Comparison of ENCODE assay signal across 5 fruit fly cellular contexts in the genomic region with DNA sequence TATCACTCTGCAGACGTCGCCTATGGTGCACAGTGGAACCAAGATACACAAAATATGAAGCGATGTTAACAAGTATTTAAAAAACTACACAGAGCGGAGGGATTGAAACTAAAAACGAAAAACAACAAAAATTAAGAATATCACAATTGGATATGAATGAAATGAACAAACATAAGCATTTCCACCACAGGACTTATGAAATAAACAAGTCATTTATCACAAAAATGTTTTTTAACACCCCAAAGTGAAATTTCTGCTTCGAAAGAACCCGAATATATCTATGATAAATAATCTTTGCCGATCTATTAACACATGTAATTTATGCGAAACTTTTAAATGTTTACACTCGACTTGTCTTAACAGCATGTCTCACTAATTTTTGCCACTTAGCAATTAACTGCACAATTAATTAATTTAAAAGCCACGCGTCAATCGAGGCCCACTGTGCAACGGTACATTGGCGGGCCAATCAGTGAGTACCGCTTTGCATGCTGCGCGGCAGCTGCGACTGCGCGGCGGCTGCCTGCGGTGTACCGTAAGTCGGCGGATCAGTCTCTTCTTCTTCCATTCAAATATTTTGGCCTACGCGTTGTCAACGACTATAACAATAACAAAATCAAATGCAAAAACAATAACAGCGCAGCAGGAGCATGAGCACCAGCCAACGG.
TF ChIP-seq lines count a peak whose summit lies in the region.

No protein-coding gene starts in this region.

- no peak for TF ChIP-seq CTCF in whole organism, embryonic (GFP tag; optimal IDR thresholded peaks at IDR 0.05; lab: Kevin White, UChicago)

TF ChIP-seq in whole organism, adult, 20 proteins besides CTCF, POLR2A, EP300 and RAD21:
- TF ChIP-seq tj (GFP tag; optimal IDR thresholded peaks at IDR 0.05; lab: Kevin White, UChicago), result no peak
- peak; percentile 15 for TF ChIP-seq CG5204 (GFP tag; optimal IDR thresholded peaks at IDR 0.05; lab: Kevin White, UChicago)
- peak; percentile 80 for TF ChIP-seq pad (GFP tag; optimal IDR thresholded peaks at IDR 0.05; lab: Kevin White, UChicago)
- TF ChIP-seq ovo (GFP tag; optimal IDR thresholded peaks at IDR 0.05; lab: Kevin White, UChicago), result peak; percentile 69

TF ChIP-seq in whole organism, embryonic, 481 proteins besides CTCF, POLR2A, EP300 and RAD21 (continues in another document):
- no peak for TF ChIP-seq CG8290 (GFP tag; optimal IDR thresholded peaks at IDR 0.05; lab: Kevin White, UChicago)
- TF ChIP-seq CG8290 (tag; optimal IDR thresholded peaks at IDR 0.05; lab: Kevin White, UChicago), result peak in 1 of 2 experiments; percentile 2
- peak; percentile 58 for TF ChIP-seq tgo (GFP tag; IDR thresholded peaks at IDR 0.05; lab: Robert Waterston, UW)
- no peak for TF ChIP-seq CG14050 (GFP tag; IDR thresholded peaks at IDR 0.05; lab: Robert Waterston, UW)
- no peak for TF ChIP-seq nerfin-2 (GFP tag; IDR thresholded peaks at IDR 0.05; lab: Robert Waterston, UW; ENCODE audit: partially characterized antibody)
- TF ChIP-seq toy (GFP tag; IDR thresholded peaks at IDR 0.05; lab: Robert Waterston, UW), result no peak
- TF ChIP-seq her (GFP tag; optimal IDR thresholded peaks at IDR 0.05; lab: Kevin White, UChicago), result no peak
- no peak for TF ChIP-seq Optix (GFP tag; IDR thresholded peaks at IDR 0.05; lab: Robert Waterston, UW)
- no peak for TF ChIP-seq CG14860 (GFP tag; IDR thresholded peaks at IDR 0.05; lab: Robert Waterston, UW; ENCODE audit: partially characterized antibody)
- no peak for TF ChIP-seq CG6175 (GFP tag; IDR thresholded peaks at IDR 0.05; lab: Robert Waterston, UW)
- peak; percentile 27 for TF ChIP-seq ind (GFP tag; optimal IDR thresholded peaks at IDR 0.05; lab: Kevin White, UChicago)
- no peak for TF ChIP-seq Kr (GFP tag; optimal IDR thresholded peaks at IDR 0.05; lab: Kevin White, UChicago)
- no peak for TF ChIP-seq fd64A (GFP tag; optimal IDR thresholded peaks at IDR 0.05; lab: Kevin White, UChicago)
- peak; percentile 57 for TF ChIP-seq CG14710 (tag; optimal IDR thresholded peaks at IDR 0.05; lab: Kevin White, UChicago)
- no peak for TF ChIP-seq sim (GFP tag; IDR thresholded peaks at IDR 0.05; lab: Robert Waterston, UW)
- TF ChIP-seq HLH4C (GFP tag; IDR thresholded peaks at IDR 0.05; lab: Robert Waterston, UW; ENCODE audit: partially characterized antibody), result no peak
- TF ChIP-seq CG4404 (GFP tag; IDR thresholded peaks at IDR 0.05; lab: Robert Waterston, UW), result 0 out of 2 replicates have a peak, but pooled peaks have one; percentile 38
- TF ChIP-seq CG2129 (GFP tag; IDR thresholded peaks at IDR 0.05; lab: Robert Waterston, UW; ENCODE audit: partially characterized antibody), result no peak
- peak; percentile 72 for TF ChIP-seq CG7556 (GFP tag; optimal IDR thresholded peaks at IDR 0.05; lab: Kevin White, UChicago)

TF ChIP-seq in whole organism, prepupa, 60 proteins besides CTCF, POLR2A, EP300 and RAD21 (continues in another document):
- TF ChIP-seq Hr4 (GFP tag; optimal IDR thresholded peaks at IDR 0.05; lab: Kevin White, UChicago) (peak; percentile 68), CG7368 (GFP tag; optimal IDR thresholded peaks at IDR 0.05; lab: Kevin White, UChicago) (peak; percentile 6), lz (GFP tag; optimal IDR thresholded peaks at IDR 0.05; lab: Kevin White, UChicago) (peak; percentile 45), CG32006 (GFP tag; optimal IDR thresholded peaks at IDR 0.05; lab: Kevin White, UChicago) (peak; percentile 82), CG6276 (GFP tag; optimal IDR thresholded peaks at IDR 0.05; lab: Kevin White, UChicago) (peak; percentile 52), CG15336 (GFP tag; IDR thresholded peaks at IDR 0.05; lab: Robert Waterston, UW) (peak; percentile 69), eg (GFP tag; IDR thresholded peaks at IDR 0.05; lab: Robert Waterston, UW) (peak; percentile 58; the same call in 2 of the 3 replicates), fd59A (GFP tag; optimal IDR thresholded peaks at IDR 0.05; lab: Kevin White, UChicago) (peak; percentile 28), Sox102F (GFP tag; optimal IDR thresholded peaks at IDR 0.05; lab: Kevin White, UChicago) (peak; percentile 9), CG16779 (tag; optimal IDR thresholded peaks at IDR 0.05; lab: Kevin White, UChicago) (no peak), CG8632 (GFP tag; optimal IDR thresholded peaks at IDR 0.05; lab: Kevin White, UChicago) (peak; percentile 33), CG6808 (GFP tag; optimal IDR thresholded peaks at IDR 0.05; lab: Kevin White, UChicago) (peak; percentile 49), Eip75B (GFP tag; optimal IDR thresholded peaks at IDR 0.05; lab: Kevin White, UChicago) (peak; percentile 13), CG3032 (tag; optimal IDR thresholded peaks at IDR 0.05; lab: Kevin White, UChicago) (peak; percentile 13), CG34406 (GFP tag; optimal IDR thresholded peaks at IDR 0.05; lab: Kevin White, UChicago) (peak; percentile 16), CG6854 (GFP tag; optimal IDR thresholded peaks at IDR 0.05; lab: Kevin White, UChicago) (no peak), Met (GFP tag; optimal IDR thresholded peaks at IDR 0.05; lab: Kevin White, UChicago) (peak; percentile 61), Eip78C (GFP tag; lab: Kevin White, UChicago) (peak; percentile 95), pdm3 (GFP tag; optimal IDR thresholded peaks at IDR 0.05; lab: Kevin White, UChicago) (peak; percentile 63), CG8119 (GFP tag; IDR thresholded peaks at IDR 0.05; lab: Robert Waterston, UW) (peak; percentile 73)

TF ChIP-seq in whole organism, pupa, 21 proteins besides CTCF, POLR2A, EP300 and RAD21:
- no peak for TF ChIP-seq CG10348 (GFP tag; IDR thresholded peaks at IDR 0.05; lab: Robert Waterston, UW)
- no peak for TF ChIP-seq fd96Ca (GFP tag; IDR thresholded peaks at IDR 0.05; lab: Robert Waterston, UW)
- peak; percentile 54 for TF ChIP-seq Pif1B (GFP tag; optimal IDR thresholded peaks at IDR 0.05; lab: Kevin White, UChicago)
- peak; percentile 35 for TF ChIP-seq CG15710 (tag; optimal IDR thresholded peaks at IDR 0.05; lab: Kevin White, UChicago)
- no peak; the same call in 1 of the 2 replicates for TF ChIP-seq Ets98B (GFP tag; IDR thresholded peaks at IDR 0.05; lab: Robert Waterston, UW)
- TF ChIP-seq CG34367 (tag; optimal IDR thresholded peaks at IDR 0.05; lab: Kevin White, UChicago), result no peak
- peak; percentile 38 for TF ChIP-seq CG8159 (tag; optimal IDR thresholded peaks at IDR 0.05; lab: Kevin White, UChicago)
- peak; percentile 10 for TF ChIP-seq CG9948 (tag; optimal IDR thresholded peaks at IDR 0.05; lab: Kevin White, UChicago)
- TF ChIP-seq CG8301 (tag; optimal IDR thresholded peaks at IDR 0.05; lab: Kevin White, UChicago), result peak; percentile 60
- TF ChIP-seq CG13204 (GFP tag; optimal IDR thresholded peaks at IDR 0.05; lab: Kevin White, UChicago), result no peak
- no peak for TF ChIP-seq gl (tag; optimal IDR thresholded peaks at IDR 0.05; lab: Kevin White, UChicago)
- no peak for TF ChIP-seq CG12605 (GFP tag; IDR thresholded peaks at IDR 0.05; lab: Robert Waterston, UW)
- no peak for TF ChIP-seq rn (GFP tag; IDR thresholded peaks at IDR 0.05; lab: Robert Waterston, UW)
- no peak for TF ChIP-seq Snoo (tag; optimal IDR thresholded peaks at IDR 0.05; lab: Kevin White, UChicago)
- no peak for TF ChIP-seq EcR (GFP tag; optimal IDR thresholded peaks at IDR 0.05; lab: Kevin White, UChicago)
- peak; percentile 49; the same call in 2 of the 3 replicates for TF ChIP-seq CG4496 (GFP tag; IDR thresholded peaks at IDR 0.05; lab: Robert Waterston, UW)
- no peak for TF ChIP-seq CG17806 (tag; optimal IDR thresholded peaks at IDR 0.05; lab: Kevin White, UChicago)
- TF ChIP-seq CG32121 (GFP tag; IDR thresholded peaks at IDR 0.05; lab: Robert Waterston, UW), result peak; percentile 47
- peak; percentile 34 for TF ChIP-seq Pif1A (GFP tag; optimal IDR thresholded peaks at IDR 0.05; lab: Kevin White, UChicago)
- TF ChIP-seq CG14655 (GFP tag; optimal IDR thresholded peaks at IDR 0.05; lab: Kevin White, UChicago), result peak; percentile 79
- no peak for TF ChIP-seq D1 (tag; optimal IDR thresholded peaks at IDR 0.05; lab: Kevin White, UChicago)

TF ChIP-seq in whole organism, wandering third instar larva, 38 proteins besides CTCF, POLR2A, EP300 and RAD21:
- TF ChIP-seq woc (GFP tag; optimal IDR thresholded peaks at IDR 0.05; lab: Kevin White, UChicago), result peak; percentile 43
- peak; percentile 6 for TF ChIP-seq sv (GFP tag; optimal IDR thresholded peaks at IDR 0.05; lab: Kevin White, UChicago)
- TF ChIP-seq foxo (GFP tag; optimal IDR thresholded peaks at IDR 0.05; lab: Kevin White, UChicago), result peak in 1 of 2 experiments; percentile 0
- TF ChIP-seq h (GFP tag; optimal IDR thresholded peaks at IDR 0.05; lab: Kevin White, UChicago), result peak; percentile 2
- TF ChIP-seq Myc (optimal IDR thresholded peaks at IDR 0.05; lab: Kevin White, UChicago), result no peak
TF ChIP-seq in whole organism, wandering third instar larva: peak in this region for 4.
